Worm (Caenorhabditis elegans) whole organism, L2 larva: Measurements from ENCODE around the gene rla-2.
A peak's percentile ranks its signal among the peaks of the same experiment; 100 is the strongest.

Source experiments
- C34F6.9 ChIP-seq: fragments of 150-350 bp; optimal IDR thresholded peaks from 2 replicates; lab custom pipeline; 2014; ENCODE audit warnings: missing biosample characterization, missing genetic modification characterization
- F13H6.1 ChIP-seq: sonication (generic microtip); optimal IDR thresholded peaks from 2 replicates; lab custom pipeline; 2016; ENCODE audit warnings: missing genetic modification characterization, missing compliant biosample characterization
- R02D3.7 ChIP-seq: fragments of 150-350 bp; optimal IDR thresholded peaks from 2 replicates; lab custom pipeline; 2014; ENCODE audit warnings: missing biosample characterization, missing genetic modification characterization
- Y55F3AM.14 ChIP-seq: fragments of 200-800 bp; sonication (Bioruptor generic); optimal IDR thresholded peaks from 2 replicates; lab custom pipeline; 2018; ENCODE audit warnings: mild to moderate bottlenecking, missing genetic modification characterization, missing compliant biosample characterization
- ZK546.5 ChIP-seq: sonication (generic microtip); optimal IDR thresholded peaks from 2 replicates; lab custom pipeline; 2017; ENCODE audit warnings: missing biosample characterization, missing genetic modification characterization
- alr-1 ChIP-seq: fragments of 150-350 bp; optimal IDR thresholded peaks from 2 replicates; lab custom pipeline; 2014; ENCODE audit warnings: missing biosample characterization, missing genetic modification characterization
- ama-1 ChIP-seq: fragments of 150-350 bp; optimal IDR thresholded peaks from 2 replicates; lab custom pipeline; 2018; ENCODE audit warnings: inconsistent platforms
- ceh-16 ChIP-seq: fragments of 150-350 bp; optimal IDR thresholded peaks from 2 replicates; lab custom pipeline; 2014; ENCODE audit warnings: missing biosample characterization, missing genetic modification characterization
- ceh-82 ChIP-seq: fragments of 150-350 bp; optimal IDR thresholded peaks from 2 replicates; lab custom pipeline; 2014; ENCODE audit warnings: missing biosample characterization, missing genetic modification characterization
- crh-2 ChIP-seq: sonication (generic microtip); optimal IDR thresholded peaks from 2 replicates; lab custom pipeline; 2017; ENCODE audit warnings: missing biosample characterization, missing genetic modification characterization
- dmd-4 ChIP-seq: sonication (generic microtip); optimal IDR thresholded peaks from 2 replicates; lab custom pipeline; 2017; ENCODE audit warnings: missing biosample characterization, missing genetic modification characterization
- fos-1 ChIP-seq: fragments of 150-350 bp; optimal IDR thresholded peaks from 2 replicates; lab custom pipeline; 2014; ENCODE audit warnings: missing biosample characterization, missing genetic modification characterization
- gmeb-1 ChIP-seq: fragments of 150-350 bp; optimal IDR thresholded peaks from 2 replicates; lab custom pipeline; 2014; ENCODE audit warnings: missing biosample characterization, missing genetic modification characterization
- lin-39 ChIP-seq: fragments of 150-350 bp; optimal IDR thresholded peaks from 2 replicates; lab custom pipeline; 2014; ENCODE audit warnings: missing biosample characterization, missing genetic modification reagents, missing genetic modification characterization
- lsy-2 ChIP-seq, 2 experiments: fragments of 150-350 bp in 1 of 2; sonication (generic microtip) in 1 of 2; optimal IDR thresholded peaks; 2 replicates each; lab custom pipeline; 2014 to 2017; ENCODE audit warnings: missing biosample characterization in 2 of 2, missing genetic modification characterization in 2 of 2
- mdl-1 ChIP-seq, 2 experiments: fragments of 150-350 bp in 1 of 2; sonication (generic microtip) in 1 of 2; optimal IDR thresholded peaks; 2 replicates each; lab custom pipeline; 2017; ENCODE audit warnings: missing biosample characterization in 2 of 2, missing genetic modification characterization in 2 of 2
- nhr-10 ChIP-seq: sonication (generic microtip); optimal IDR thresholded peaks from 2 replicates; lab custom pipeline; 2017; ENCODE audit warnings: missing biosample characterization, missing genetic modification characterization
- nhr-11 ChIP-seq: fragments of 150-350 bp; optimal IDR thresholded peaks from 2 replicates; lab custom pipeline; 2014; ENCODE audit warnings: missing biosample characterization, missing genetic modification characterization
- nhr-129 ChIP-seq: fragments of 150-350 bp; optimal IDR thresholded peaks from 2 replicates; lab custom pipeline; 2014; ENCODE audit warnings: missing biosample characterization, missing genetic modification characterization
- nhr-21 ChIP-seq: fragments of 150-350 bp; optimal IDR thresholded peaks from 2 replicates; lab custom pipeline; 2014; ENCODE audit warnings: missing biosample characterization, missing genetic modification characterization
- nhr-23 ChIP-seq: fragments of 150-350 bp; optimal IDR thresholded peaks from 2 replicates; lab custom pipeline; 2014; ENCODE audit warnings: missing biosample characterization, missing genetic modification reagents, missing genetic modification characterization
- nhr-237 ChIP-seq: fragments of 150-350 bp; optimal IDR thresholded peaks from 2 replicates; lab custom pipeline; 2014; ENCODE audit warnings: missing biosample characterization, missing genetic modification characterization
- nhr-25 ChIP-seq: fragments of 150-350 bp; sonication (generic microtip); optimal IDR thresholded peaks from 3 replicates; lab custom pipeline; 2014; ENCODE audit warnings: missing biosample characterization, missing genetic modification characterization
- nhr-6 ChIP-seq: fragments of 150-350 bp; optimal IDR thresholded peaks from 2 replicates; lab custom pipeline; 2014; ENCODE audit warnings: missing biosample characterization, missing genetic modification characterization
- sem-4 ChIP-seq: fragments of 150-350 bp; optimal IDR thresholded peaks from 2 replicates; lab custom pipeline; 2014; ENCODE audit warnings: missing biosample characterization, missing genetic modification reagents, missing genetic modification characterization
- skn-1 ChIP-seq: sonication (generic microtip); optimal IDR thresholded peaks from 2 replicates; lab custom pipeline; 2017; ENCODE audit warnings: missing biosample characterization, missing genetic modification characterization
- sma-3 ChIP-seq: sonication (generic microtip); optimal IDR thresholded peaks from 2 replicates; lab custom pipeline; 2016; ENCODE audit warnings: missing genetic modification reagents, missing genetic modification characterization, missing compliant biosample characterization
- sma-9 ChIP-seq, 2 experiments: fragments of 150-350 bp in 1 of 2; sonication (generic microtip) in 1 of 2; optimal IDR thresholded peaks; 2 replicates each; lab custom pipeline; 2014 to 2016; ENCODE audit warnings: missing genetic modification characterization in 2 of 2, mild to moderate bottlenecking in 1 of 2, missing biosample characterization in 1 of 2, missing compliant biosample characterization in 1 of 2, missing genetic modification reagents in 1 of 2, moderate library complexity in 1 of 2
- snpc-4 ChIP-seq: fragments of 150-350 bp; optimal IDR thresholded peaks from 2 replicates; lab custom pipeline; 2014; ENCODE audit warnings: missing biosample characterization, missing genetic modification characterization
- unc-39 ChIP-seq: fragments of 150-350 bp; optimal IDR thresholded peaks from 2 replicates; lab custom pipeline; 2014; ENCODE audit warnings: missing biosample characterization, missing genetic modification characterization
- unc-55 ChIP-seq: fragments of 150-350 bp; sonication (generic microtip); optimal IDR thresholded peaks from 3 replicates; lab custom pipeline; 2014; ENCODE audit warnings: missing biosample characterization, missing genetic modification reagents, missing genetic modification characterization
- zag-1 ChIP-seq: fragments of 150-350 bp; optimal IDR thresholded peaks from 2 replicates; lab custom pipeline; 2014; ENCODE audit warnings: missing biosample characterization, missing genetic modification characterization
- ztf-1 ChIP-seq: fragments of 200-800 bp; sonication (Bioruptor generic); conservative IDR thresholded peaks from 2 replicates; pipeline ENCODE4 v1.3.6; 2022; ENCODE audit warnings: missing genetic modification characterization, missing compliant biosample characterization
- ztf-4 ChIP-seq: fragments of 150-350 bp; optimal IDR thresholded peaks from 2 replicates; lab custom pipeline; 2014; ENCODE audit warnings: missing biosample characterization, missing genetic modification characterization

Gene rla-2

ce11 chrIV:13392230-13392629, 22.1 kb upstream of the rla-2 start:
- TF ChIP-seq ztf-1, result no peak
- no peak for TF ChIP-seq nhr-10 (tag; lab: Kevin White, UChicago)
- no peak for TF ChIP-seq dmd-4 (tag; lab: Kevin White, UChicago)
- TF ChIP-seq ztf-4 (tag; lab: Kevin White, UChicago), result no peak
- TF ChIP-seq ZK546.5, result no peak
- no peak for TF ChIP-seq snpc-4
- no peak for TF ChIP-seq nhr-237
- no peak for TF ChIP-seq zag-1 (tag; lab: Kevin White, UChicago)
- TF ChIP-seq C34F6.9 (tag; lab: Kevin White, UChicago), result no peak

ce11 chrIV:13390770-13391169, 20.7 kb upstream of the rla-2 start:
- TF ChIP-seq nhr-129 (tag; lab: Kevin White, UChicago), result peak; percentile 8
- TF ChIP-seq sem-4 (tag; lab: Kevin White, UChicago), result no peak
- TF ChIP-seq skn-1 (tag; lab: Kevin White, UChicago), result no peak
- TF ChIP-seq, all 48 proteins: peak for 1

- TF ChIP-seq ztf-1 (0 out of 2 replicates have a peak, but pooled peaks have one; percentile 77), unc-55 (GFP tag; lab: Kevin White, UChicago) (no peak)
Measured at ce11 chrIV:13389237-13389636, 19.2 kb upstream of the rla-2 start.

DNA sequence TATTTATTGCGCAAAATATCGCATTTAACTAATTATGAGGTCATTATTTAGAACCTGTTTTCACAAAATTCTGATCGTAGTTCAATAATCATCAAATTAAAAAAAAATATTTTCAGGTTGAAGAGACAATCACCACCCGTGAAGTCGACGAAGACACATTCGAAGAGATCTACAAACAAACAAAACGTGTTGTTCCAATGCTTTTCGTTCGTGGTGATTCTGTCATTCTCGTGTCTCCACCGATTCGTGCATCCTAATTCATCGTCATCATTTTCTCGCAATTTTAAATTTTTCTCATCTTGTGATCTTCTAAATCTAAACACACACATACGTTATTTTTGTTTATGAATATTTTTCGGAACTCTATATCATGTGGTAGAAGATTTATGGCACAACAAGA, 18.7 kb upstream of the rla-2 start:
- TF ChIP-seq mdl-1 (tag; optimal IDR thresholded peaks at IDR 0.05; lab: Kevin White, UChicago) (no peak), ztf-4 (tag; lab: Kevin White, UChicago) (no peak), crh-2 (tag; lab: Kevin White, UChicago) (peak; percentile 9), nhr-237 (no peak), ceh-82 (tag; lab: Kevin White, UChicago) (no peak), unc-55 (GFP tag; lab: Kevin White, UChicago) (peak; percentile 7), nhr-6 (peak; percentile 28), ZK546.5 (no peak), nhr-21 (tag; lab: Kevin White, UChicago) (peak; percentile 84), gmeb-1 (peak; percentile 40), lsy-2 (tag; optimal IDR thresholded peaks at IDR 0.05; lab: Kevin White, UChicago) (peak in 1 of 2 experiments; percentile 3), Y55F3AM.14 (GFP tag; lab: Kevin White, UChicago) (peak; percentile 57), F13H6.1 (tag; lab: Kevin White, UChicago) (no peak), ama-1 (peak; percentile 44), nhr-129 (tag; lab: Kevin White, UChicago) (peak; percentile 16), alr-1 (tag; lab: Kevin White, UChicago) (no peak), dmd-4 (tag; lab: Kevin White, UChicago) (no peak), lin-39 (no peak), nhr-25 (tag; lab: Kevin White, UChicago) (peak; percentile 48), R02D3.7 (tag; lab: Kevin White, UChicago) (no peak), ceh-16 (tag; lab: Kevin White, UChicago) (no peak)

DNA sequence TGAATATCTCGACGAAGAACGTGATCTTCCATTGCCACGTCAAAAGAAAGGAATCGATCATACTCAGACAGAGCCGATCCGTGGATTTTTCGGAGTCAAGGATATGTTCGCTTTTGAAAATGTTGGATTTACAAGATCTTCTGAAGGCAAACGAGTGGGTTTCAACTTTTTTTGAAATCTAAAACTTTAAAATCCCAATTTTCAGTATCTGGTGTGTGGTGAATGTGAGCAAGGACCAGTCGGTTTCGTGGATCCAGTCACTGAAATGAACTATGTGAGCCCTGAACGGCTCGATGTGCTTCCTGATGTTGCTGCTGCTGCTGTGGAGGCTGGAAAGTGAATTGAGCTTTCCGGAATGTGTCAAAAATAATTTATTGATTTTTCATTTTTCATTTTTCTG, 16.8 kb upstream of the rla-2 start, which contains the start of gene lsm-3:
TSS of gene lsm-3 (plus strand) at position 301 of the 400 bp plus-strand sequence.
- no peak for TF ChIP-seq unc-39 (tag; lab: Kevin White, UChicago)
- TF ChIP-seq sma-3 (GFP tag; lab: Kevin White, UChicago), result no peak
- no peak for TF ChIP-seq nhr-129 (tag; lab: Kevin White, UChicago)
- no peak for TF ChIP-seq sma-9 (GFP tag; optimal IDR thresholded peaks at IDR 0.05; lab: Kevin White, UChicago)
- TF ChIP-seq sma-9 (tag; optimal IDR thresholded peaks at IDR 0.05; lab: Kevin White, UChicago), result no peak
- no peak for TF ChIP-seq nhr-10 (tag; lab: Kevin White, UChicago)
- TF ChIP-seq snpc-4, result no peak
- no peak for TF ChIP-seq nhr-11
- no peak for TF ChIP-seq R02D3.7 (tag; lab: Kevin White, UChicago)
- TF ChIP-seq ztf-4 (tag; lab: Kevin White, UChicago), result no peak
- no peak for TF ChIP-seq nhr-23 (tag; lab: Kevin White, UChicago)
- no peak for TF ChIP-seq lsy-2 (tag; optimal IDR thresholded peaks at IDR 0.05; lab: Kevin White, UChicago)
- TF ChIP-seq ceh-16 (tag; lab: Kevin White, UChicago), result no peak
- TF ChIP-seq fos-1, result no peak
- no peak for TF ChIP-seq zag-1 (tag; lab: Kevin White, UChicago)
